Worm (Caenorhabditis elegans) whole organism, young adult: ENCODE results near the gene W08E12.5.

Experiments used
- C06A6.2 ChIP-seq: fragments of 200-800 bp; sonication (Bioruptor generic); conservative IDR thresholded peaks from 2 replicates; pipeline ENCODE4 v1.3.6; 2022; ENCODE audit warnings: missing genetic modification characterization, missing compliant biosample characterization
- D2030.7 ChIP-seq: fragments of 200-800 bp; sonication (Bioruptor generic); IDR thresholded peaks from 2 replicates; pipeline ENCODE4 v1.3.6; 2022; ENCODE audit warnings: missing genetic modification reagents, missing genetic modification characterization, missing compliant biosample characterization
- F10E7.11 ChIP-seq: sonication (generic microtip); optimal IDR thresholded peaks from 2 replicates; lab custom pipeline; 2017; ENCODE audit warnings: mild to moderate bottlenecking, missing genetic modification characterization, moderate library complexity, missing compliant biosample characterization
- F37B4.10 ChIP-seq: fragments of 200-800 bp; sonication (Bioruptor generic); IDR thresholded peaks from 2 replicates; pipeline ENCODE4 v1.3.6; 2022; ENCODE audit warnings: missing genetic modification characterization, missing compliant biosample characterization
- F52B5.7 ChIP-seq: sonication (generic microtip); optimal IDR thresholded peaks from 2 replicates; lab custom pipeline; 2016; ENCODE audit warnings: mild to moderate bottlenecking, missing genetic modification characterization, missing compliant biosample characterization
- F57C9.4 ChIP-seq: sonication (generic microtip); optimal IDR thresholded peaks from 2 replicates; lab custom pipeline; 2017; ENCODE audit warnings: mild to moderate bottlenecking, missing genetic modification characterization, missing compliant biosample characterization
- K11D2.4 ChIP-seq: fragments of 200-800 bp; sonication (Bioruptor generic); IDR thresholded peaks from 2 replicates; pipeline ENCODE4 v1.3.6; 2022; ENCODE audit warnings: missing genetic modification reagents, missing genetic modification characterization, missing compliant biosample characterization
- Y53G8AR.9 ChIP-seq: fragments of 200-800 bp; sonication (Bioruptor generic); conservative IDR thresholded peaks from 2 replicates; pipeline ENCODE4 v1.3.6; 2022; ENCODE audit warnings: missing genetic modification reagents, missing genetic modification characterization, missing compliant biosample characterization
- Y95B8A.8 ChIP-seq: fragments of 200-800 bp; sonication (Bioruptor generic); IDR thresholded peaks from 2 replicates; pipeline ENCODE4 v1.3.6; 2022; ENCODE audit warnings: missing genetic modification reagents, missing genetic modification characterization, missing compliant biosample characterization
- ZK185.1 ChIP-seq: sonication (generic microtip); optimal IDR thresholded peaks from 2 replicates; lab custom pipeline; 2016; ENCODE audit warnings: mild to moderate bottlenecking, missing genetic modification characterization, missing compliant biosample characterization; ENCODE audit not compliant: poor library complexity, severe bottlenecking
- akir-1 ChIP-seq: fragments of 200-800 bp; sonication (Bioruptor generic); optimal IDR thresholded peaks from 2 replicates; lab custom pipeline; 2018; ENCODE audit warnings: mild to moderate bottlenecking, missing genetic modification characterization, moderate library complexity, missing compliant biosample characterization
- ama-1 ChIP-seq, 3 experiments: fragments of 150-350 bp in 1 of 3; sonication (generic microtip) in 2 of 3; optimal IDR thresholded peaks; 2 replicates each; lab custom pipeline; 2014 to 2018; ENCODE audit warnings: missing biosample characterization in 2 of 3, missing genetic modification characterization in 2 of 3, missing genetic modification reagents in 2 of 3
- atf-7 ChIP-seq: sonication (generic microtip); optimal IDR thresholded peaks from 2 replicates; lab custom pipeline; 2017; ENCODE audit warnings: mild to moderate bottlenecking, missing genetic modification characterization, missing compliant biosample characterization
- attf-5 ChIP-seq: fragments of 200-800 bp; sonication (Bioruptor generic); optimal IDR thresholded peaks from 2 replicates; lab custom pipeline; 2018; ENCODE audit warnings: mild to moderate bottlenecking, missing genetic modification characterization, missing compliant biosample characterization
- attf-6 ChIP-seq: fragments of 200-800 bp; sonication (Bioruptor generic); IDR thresholded peaks from 2 replicates; pipeline ENCODE4 v1.3.6; 2022; ENCODE audit warnings: missing genetic modification reagents, missing genetic modification characterization, missing compliant biosample characterization
- bed-2 ChIP-seq: fragments of 200-800 bp; sonication (Bioruptor generic); IDR thresholded peaks from 2 replicates; pipeline ENCODE4 v1.3.6; 2022; ENCODE audit warnings: missing genetic modification reagents, missing genetic modification characterization, missing compliant biosample characterization
- ceh-27 ChIP-seq: fragments of 200-800 bp; sonication (Bioruptor generic); optimal IDR thresholded peaks from 2 replicates; lab custom pipeline; 2018; ENCODE audit warnings: mild to moderate bottlenecking, missing genetic modification characterization, moderate library complexity, missing compliant biosample characterization
- ceh-58 ChIP-seq: fragments of 200-800 bp; sonication (Bioruptor generic); IDR thresholded peaks from 2 replicates; pipeline ENCODE4 v1.3.6; 2022; ENCODE audit warnings: missing genetic modification characterization, missing compliant biosample characterization
- ceh-91 ChIP-seq: fragments of 200-800 bp; sonication (Bioruptor generic); IDR thresholded peaks from 2 replicates; pipeline ENCODE4 v1.3.6; 2022; ENCODE audit warnings: missing genetic modification reagents, missing genetic modification characterization, missing compliant biosample characterization
- chd-7 ChIP-seq: sonication (generic microtip); optimal IDR thresholded peaks from 2 replicates; lab custom pipeline; 2016; ENCODE audit warnings: mild to moderate bottlenecking, missing genetic modification characterization, moderate library complexity, missing compliant biosample characterization
- egrh-3 ChIP-seq: fragments of 200-800 bp; sonication (Bioruptor generic); IDR thresholded peaks from 2 replicates; pipeline ENCODE4 v1.3.6; 2022; ENCODE audit warnings: missing genetic modification reagents, missing genetic modification characterization, missing compliant biosample characterization
- gei-17 ChIP-seq: fragments of 200-800 bp; sonication (Bioruptor generic); optimal IDR thresholded peaks from 2 replicates; lab custom pipeline; 2018; ENCODE audit warnings: mild to moderate bottlenecking, missing genetic modification characterization, missing compliant biosample characterization
- hlh-12 ChIP-seq: sonication (generic microtip); optimal IDR thresholded peaks from 2 replicates; lab custom pipeline; 2016; ENCODE audit warnings: missing genetic modification characterization, missing compliant biosample characterization
- hmg-1.2 ChIP-seq: fragments of 200-800 bp; sonication (Bioruptor generic); IDR thresholded peaks from 2 replicates; pipeline ENCODE4 v1.3.6; 2022; ENCODE audit warnings: missing genetic modification reagents, missing genetic modification characterization, missing compliant biosample characterization
- let-526 ChIP-seq: fragments of 200-800 bp; sonication (Bioruptor generic); IDR thresholded peaks from 2 replicates; pipeline ENCODE4 v1.3.6; 2022; ENCODE audit warnings: missing genetic modification reagents, missing genetic modification characterization, missing compliant biosample characterization
- lir-1 ChIP-seq: fragments of 200-800 bp; sonication (Bioruptor generic); conservative IDR thresholded peaks from 2 replicates; pipeline ENCODE4 v1.3.6; 2022; ENCODE audit warnings: missing genetic modification reagents, missing genetic modification characterization, missing compliant biosample characterization
- madf-3 ChIP-seq: fragments of 200-800 bp; sonication (Bioruptor generic); IDR thresholded peaks from 2 replicates; pipeline ENCODE4 v1.3.6; 2022; ENCODE audit warnings: missing genetic modification reagents, missing genetic modification characterization, missing compliant biosample characterization
- madf-6 ChIP-seq: fragments of 200-800 bp; sonication (Bioruptor generic); IDR thresholded peaks from 2 replicates; pipeline ENCODE4 v1.3.6; 2022; ENCODE audit warnings: missing genetic modification reagents, missing genetic modification characterization, missing compliant biosample characterization
- mcd-1 ChIP-seq: fragments of 200-800 bp; sonication (Bioruptor generic); IDR thresholded peaks from 2 replicates; pipeline ENCODE4 v1.3.6; 2022; ENCODE audit warnings: missing genetic modification reagents, missing genetic modification characterization, missing compliant biosample characterization
- nfya-1 ChIP-seq: sonication (generic microtip); optimal IDR thresholded peaks from 2 replicates; lab custom pipeline; 2017; ENCODE audit warnings: antibody characterized with exemption, missing compliant biosample characterization, missing genetic modification characterization, borderline replicate concordance; ENCODE audit not compliant: insufficient read depth
- nhr-179 ChIP-seq: sonication (generic microtip); optimal IDR thresholded peaks from 2 replicates; lab custom pipeline; 2016; ENCODE audit warnings: mild to moderate bottlenecking, missing genetic modification characterization, missing compliant biosample characterization
- pbrm-1 ChIP-seq: fragments of 200-800 bp; sonication (Bioruptor generic); IDR thresholded peaks from 2 replicates; pipeline ENCODE4 v1.3.6; 2022; ENCODE audit warnings: missing genetic modification reagents, missing genetic modification characterization, missing compliant biosample characterization
- pha-4 ChIP-seq: fragments of 150-350 bp; sonication (generic microtip); optimal IDR thresholded peaks from 2 replicates; lab custom pipeline; 2014; ENCODE audit warnings: missing biosample characterization, missing genetic modification reagents, missing genetic modification characterization
- rcor-1 ChIP-seq: fragments of 200-800 bp; sonication (Bioruptor generic); IDR thresholded peaks from 2 replicates; pipeline ENCODE4 v1.3.6; 2022; ENCODE audit warnings: missing genetic modification reagents, missing genetic modification characterization, missing compliant biosample characterization
- rec-8 ChIP-seq, 2 experiments: sonication (generic microtip); optimal IDR thresholded peaks; 2 replicates each; lab custom pipeline; 2016; ENCODE audit warnings: mild to moderate bottlenecking in 2 of 2, missing genetic modification characterization in 2 of 2, missing genetic modification reagents in 2 of 2, missing genotype in 2 of 2, missing biosample characterization in 1 of 2, missing compliant biosample characterization in 1 of 2, moderate library complexity in 1 of 2
- repo-1 ChIP-seq: sonication (generic microtip); optimal IDR thresholded peaks from 2 replicates; lab custom pipeline; 2017; ENCODE audit warnings: mild to moderate bottlenecking, missing genetic modification characterization, missing compliant biosample characterization
- somi-1 ChIP-seq: fragments of 200-800 bp; sonication (Bioruptor generic); optimal IDR thresholded peaks from 2 replicates; lab custom pipeline; 2018; ENCODE audit warnings: mild to moderate bottlenecking, missing genetic modification characterization, missing compliant biosample characterization
- zfh-2 ChIP-seq: fragments of 200-800 bp; sonication (Bioruptor generic); conservative IDR thresholded peaks from 2 replicates; pipeline ENCODE4 v1.3.6; 2022; ENCODE audit warnings: missing genetic modification reagents, missing genetic modification characterization, missing compliant biosample characterization
- ztf-25 ChIP-seq: fragments of 200-800 bp; sonication (Bioruptor generic); IDR thresholded peaks from 2 replicates; pipeline ENCODE4 v1.3.6; 2022; ENCODE audit warnings: missing genetic modification reagents, missing genetic modification characterization, missing compliant biosample characterization
- ztf-3 ChIP-seq: fragments of 200-800 bp; sonication (Bioruptor generic); optimal IDR thresholded peaks from 2 replicates; lab custom pipeline; 2018; ENCODE audit warnings: mild to moderate bottlenecking, missing genetic modification characterization, missing compliant biosample characterization

Gene W08E12.5

ce11 chrIV:3337275-3337674, 36.7 kb downstream of the W08E12.5 start:
- TF ChIP-seq chd-7: no peak
- TF ChIP-seq F10E7.11 (tag; lab: Kevin White, UChicago): no peak
- TF ChIP-seq madf-3: peak; percentile 59; the same call in 1 of the 2 replicates
- TF ChIP-seq Y53G8AR.9 (GFP tag; lab: Robert Waterston, UW): 0 out of 2 replicates have a peak, but pooled peaks have one; percentile 10
- no peak for TF ChIP-seq rec-8 (tag; optimal IDR thresholded peaks at IDR 0.05; lab: Kevin White, UChicago)
- TF ChIP-seq pha-4: no peak
- TF ChIP-seq rcor-1 (GFP tag; lab: Robert Waterston, UW): no peak
- peak; percentile 42 for TF ChIP-seq somi-1
- no peak for TF ChIP-seq gei-17 (GFP tag; lab: Kevin White, UChicago)
- TF ChIP-seq F52B5.7 (tag; lab: Kevin White, UChicago): no peak
- TF ChIP-seq nfya-1 (tag; lab: Kevin White, UChicago): no peak
- no peak for TF ChIP-seq repo-1 (tag; lab: Kevin White, UChicago)
- peak; percentile 8; the same call in 1 of the 2 replicates for TF ChIP-seq attf-6 (GFP tag; lab: Robert Waterston, UW)
- TF ChIP-seq bed-2 (GFP tag; lab: Robert Waterston, UW): no peak
- TF ChIP-seq K11D2.4 (GFP tag; lab: Robert Waterston, UW): peak; percentile 32; the same call in 1 of the 2 replicates
- TF ChIP-seq ceh-27: no peak
- TF ChIP-seq zfh-2 (GFP tag; lab: Robert Waterston, UW): peak; percentile 94
- no peak for TF ChIP-seq hmg-1.2 (GFP tag; lab: Robert Waterston, UW)
- no peak for TF ChIP-seq hlh-12
- no peak for TF ChIP-seq Y95B8A.8 (GFP tag; lab: Robert Waterston, UW)
- peak; percentile 98 for TF ChIP-seq egrh-3 (GFP tag; lab: Robert Waterston, UW)
- TF ChIP-seq lir-1 (GFP tag; lab: Robert Waterston, UW): no peak
- TF ChIP-seq ceh-58 (GFP tag; lab: Robert Waterston, UW): no peak
- TF ChIP-seq ama-1 (optimal IDR thresholded peaks at IDR 0.05; lab: Kevin White, UChicago): no peak
- TF ChIP-seq ama-1 (GFP tag; optimal IDR thresholded peaks at IDR 0.05; lab: Kevin White, UChicago): no peak
- no peak for TF ChIP-seq ztf-3
- peak; percentile 35 for TF ChIP-seq madf-6 (GFP tag; lab: Robert Waterston, UW)
- peak; percentile 8; the same call in 1 of the 2 replicates for TF ChIP-seq D2030.7 (GFP tag; lab: Robert Waterston, UW)
- no peak for TF ChIP-seq pbrm-1 (GFP tag; lab: Robert Waterston, UW)
- TF ChIP-seq nhr-179 (tag; lab: Kevin White, UChicago): no peak
- TF ChIP-seq akir-1 (GFP tag; lab: Kevin White, UChicago): peak; percentile 34
- TF ChIP-seq F37B4.10 (GFP tag; lab: Robert Waterston, UW): 0 out of 2 replicates have a peak, but pooled peaks have one; percentile 44
- peak; percentile 55; the same call in 1 of the 2 replicates for TF ChIP-seq mcd-1 (GFP tag; lab: Robert Waterston, UW)
- TF ChIP-seq atf-7 (tag; lab: Kevin White, UChicago): no peak
- TF ChIP-seq let-526 (GFP tag; lab: Robert Waterston, UW): no peak
- no peak for TF ChIP-seq F57C9.4
- TF ChIP-seq C06A6.2 (GFP tag; lab: Robert Waterston, UW): no peak
- TF ChIP-seq ztf-25 (GFP tag; lab: Robert Waterston, UW): 0 out of 2 replicates have a peak, but pooled peaks have one; percentile 4
- TF ChIP-seq attf-5 (GFP tag; lab: Kevin White, UChicago): no peak
- TF ChIP-seq ceh-91 (GFP tag; lab: Robert Waterston, UW): no peak
- TF ChIP-seq ZK185.1 (tag; lab: Kevin White, UChicago): no peak
- TF ChIP-seq, all 124 proteins: peak for 13
